Worm (Caenorhabditis elegans) whole organism, L4/young adult: ENCODE measurements around the gene asp-8.

Experiments
- W03F9.2 ChIP-seq: fragments of 150-350 bp; optimal IDR thresholded peaks from 2 replicates; lab custom pipeline; 2014; ENCODE audit warnings: missing biosample characterization, missing genetic modification characterization
- dao-5 ChIP-seq: sonication (generic microtip); optimal IDR thresholded peaks from 2 replicates; lab custom pipeline; 2016; ENCODE audit warnings: missing genotype, missing genetic modification characterization, moderate library complexity, missing compliant biosample characterization
- him-1 ChIP-seq: sonication (generic microtip); optimal IDR thresholded peaks from 2 replicates; lab custom pipeline; 2016; ENCODE audit warnings: missing genotype, missing genetic modification reagents, missing genetic modification characterization, missing compliant biosample characterization

DNA sequence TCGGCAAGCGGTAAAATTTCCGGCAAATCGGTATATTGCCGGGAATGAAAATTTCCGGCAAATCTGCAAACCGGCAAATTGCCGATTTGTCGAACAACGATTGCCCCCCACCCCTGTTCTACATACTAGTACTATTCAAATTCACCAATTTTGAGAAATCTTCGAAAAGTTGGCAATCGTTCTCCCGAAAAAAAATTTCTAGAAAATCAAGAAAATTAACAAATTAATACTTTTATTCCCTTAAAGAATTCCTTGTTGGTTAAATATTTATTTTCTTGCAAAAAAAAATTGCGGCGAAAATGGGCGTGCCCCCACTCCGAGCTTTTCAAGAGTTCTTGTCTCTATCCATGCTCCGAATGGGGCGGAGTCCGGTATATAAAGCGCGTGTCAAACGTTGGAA is 29.9 kb downstream of the asp-8 start, which contains the start of gene C50H11.8:
- TF ChIP-seq dao-5 (tag; lab: Kevin White, UChicago): no peak
- TF ChIP-seq W03F9.2: no peak
- no peak for TF ChIP-seq him-1
